Worm (Caenorhabditis elegans): ENCODE data around the gene sulp-7.

- TF ChIP-seq ceh-36 (tag; optimal IDR thresholded peaks at IDR 0.05) (no peak), flt-1 (GFP tag; IDR thresholded peaks at IDR 0.05) (no peak), hmg-4 (GFP tag; optimal IDR thresholded peaks at IDR 0.05) (no peak), ets-7 (tag; optimal IDR thresholded peaks at IDR 0.05) (no peak), ama-1 (optimal IDR thresholded peaks at IDR 0.05) (no peak), B0310.2 (tag; optimal IDR thresholded peaks at IDR 0.05) (no peak), hmbx-1 (tag; optimal IDR thresholded peaks at IDR 0.05) (no peak), aly-1 (tag; optimal IDR thresholded peaks at IDR 0.05) (no peak), pes-1 (GFP tag; IDR thresholded peaks at IDR 0.05) (no peak), F13C5.2 (tag; optimal IDR thresholded peaks at IDR 0.05) (no peak), sea-1 (GFP tag; conservative IDR thresholded peaks at IDR 0.05) (no peak)
These were observed 44.9 kb upstream of the sulp-7 start for ce11 chrX:11035563-11035962.

Measured in whole organism, early embryonic.